Worm (Caenorhabditis elegans) whole organism, L1 larva: ENCODE data around the gene Y34B4A.7.

Experiments used
- aly-2 ChIP-seq: fragments of 150-350 bp; optimal IDR thresholded peaks from 2 replicates; lab custom pipeline; 2014; ENCODE audit warnings: missing biosample characterization, missing genetic modification characterization
- ama-1 ChIP-seq: fragments of 150-350 bp; optimal IDR thresholded peaks from 2 replicates; lab custom pipeline; 2014
- ceh-8 ChIP-seq: fragments of 200-800 bp; sonication (Bioruptor generic); optimal IDR thresholded peaks from 2 replicates; lab custom pipeline; 2018; ENCODE audit warnings: mild to moderate bottlenecking, missing genetic modification characterization, moderate library complexity, missing compliant biosample characterization
- ceh-82 ChIP-seq, 3 experiments: fragments of 150-350 bp in 1 of 3; sonication (generic microtip) in 2 of 3; optimal IDR thresholded peaks; 2 replicates each; lab custom pipeline; 2014 to 2017; ENCODE audit warnings: missing biosample characterization in 3 of 3, missing genetic modification characterization in 3 of 3
- elt-2 ChIP-seq: sonication (generic microtip); optimal IDR thresholded peaks from 2 replicates; lab custom pipeline; 2016; ENCODE audit warnings: missing genetic modification characterization, mild to moderate bottlenecking, inconsistent platforms, missing compliant biosample characterization, missing genetic modification reagents
- jun-1 ChIP-seq: fragments of 150-350 bp; optimal IDR thresholded peaks from 2 replicates; lab custom pipeline; 2014; ENCODE audit warnings: missing biosample characterization, missing genetic modification reagents, missing genetic modification characterization
- mep-1 ChIP-seq: fragments of 150-350 bp; optimal IDR thresholded peaks from 2 replicates; lab custom pipeline; 2014; ENCODE audit warnings: missing biosample characterization, missing genetic modification characterization
- sptf-1 ChIP-seq: fragments of 150-350 bp; optimal IDR thresholded peaks from 2 replicates; lab custom pipeline; 2014; ENCODE audit warnings: missing biosample characterization, missing genetic modification characterization
- xbp-1 ChIP-seq: sonication (generic microtip); optimal IDR thresholded peaks from 2 replicates; lab custom pipeline; 2016; ENCODE audit warnings: missing genetic modification characterization, missing compliant biosample characterization
- ztf-11 ChIP-seq, 2 experiments: sonication (generic microtip); optimal IDR thresholded peaks; 2 replicates each; lab custom pipeline; 2016 to 2017; ENCODE audit warnings: missing genetic modification characterization in 2 of 2, missing biosample characterization in 1 of 2, missing compliant biosample characterization in 1 of 2
- ztf-4 ChIP-seq: fragments of 150-350 bp; optimal IDR thresholded peaks from 2 replicates; lab custom pipeline; 2014; ENCODE audit warnings: missing biosample characterization, missing genetic modification characterization

DNA sequence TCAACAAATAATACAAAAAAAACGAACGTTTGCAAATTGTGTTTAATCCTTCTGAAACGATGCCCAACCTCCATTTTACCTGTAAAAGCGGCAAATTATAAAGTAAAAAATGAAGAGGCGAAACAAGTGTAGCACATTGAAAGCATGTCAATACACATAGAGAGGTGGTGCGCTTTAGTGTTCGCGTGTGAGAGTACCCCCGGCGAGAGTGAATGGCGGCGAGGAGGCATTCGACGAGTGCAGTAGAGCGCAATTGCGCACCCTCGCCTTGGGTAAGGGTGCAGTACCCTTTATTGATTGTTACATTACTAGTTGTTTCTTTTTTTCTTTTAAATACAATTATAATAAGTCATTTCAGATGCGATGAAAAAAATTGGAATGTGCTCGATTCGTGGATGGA, 31.1 kb downstream of the Y34B4A.7 start, which contains the start of gene hst-6:
- TF ChIP-seq ceh-8 (GFP tag; lab: Kevin White, UChicago), result no peak
- TF ChIP-seq ztf-4 (tag; lab: Kevin White, UChicago), result no peak
- TF ChIP-seq xbp-1, result peak; percentile 65
- TF ChIP-seq ama-1, result no peak
- no peak for TF ChIP-seq elt-2
- TF ChIP-seq sptf-1 (tag; lab: Kevin White, UChicago), result no peak
- peak in 1 of 2 experiments; percentile 6 for TF ChIP-seq ztf-11 (tag; optimal IDR thresholded peaks at IDR 0.05; lab: Kevin White, UChicago)
- peak; percentile 22 to 72 (median 33) for TF ChIP-seq ceh-82 (tag; optimal IDR thresholded peaks at IDR 0.05; lab: Kevin White, UChicago)
- peak; percentile 20 for TF ChIP-seq jun-1 (tag; lab: Kevin White, UChicago)
- no peak for TF ChIP-seq aly-2 (tag; lab: Kevin White, UChicago)
- peak; percentile 66 for TF ChIP-seq mep-1 (tag; lab: Kevin White, UChicago)
